Worm (Caenorhabditis elegans): ENCODE data around the gene age-1.

age-1 gene

DNA sequence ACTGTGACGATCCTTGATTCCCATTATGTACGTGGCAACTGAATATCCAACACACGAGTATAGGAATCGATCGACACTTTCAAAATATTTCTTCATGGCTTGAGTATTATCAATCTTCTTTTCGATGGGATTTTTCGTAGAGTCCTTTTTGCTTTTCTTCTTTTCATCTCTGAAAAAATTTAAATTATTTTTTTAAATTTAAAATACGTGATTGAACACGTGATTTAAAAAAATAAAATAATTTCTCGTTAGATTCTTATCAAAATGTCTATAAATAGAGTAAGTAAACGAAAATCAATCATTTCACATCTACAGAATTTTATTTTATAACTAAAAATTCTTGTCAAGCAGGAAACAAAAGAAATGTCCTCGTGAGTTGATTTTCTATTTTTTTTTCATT, 5.6 kb downstream of the age-1 start, which contains the start of gene Y62F5A.10:
Gene Y62F5A.10 (plus strand): TSS at position 301 of the 400 bp plus-strand sequence.
- TF ChIP-seq elt-3 (tag; optimal IDR thresholded peaks at IDR 0.05), result no peak
- no peak for TF ChIP-seq unc-39 (tag; optimal IDR thresholded peaks at IDR 0.05)
- no peak for TF ChIP-seq ztf-11 (tag; optimal IDR thresholded peaks at IDR 0.05)
- no peak for TF ChIP-seq unc-62 (GFP tag; optimal IDR thresholded peaks at IDR 0.05)
- TF ChIP-seq nhr-2 (tag; optimal IDR thresholded peaks at IDR 0.05), result no peak
- TF ChIP-seq tbx-8 (GFP tag; optimal IDR thresholded peaks at IDR 0.05), result no peak
- no peak for TF ChIP-seq ces-1 (GFP tag; optimal IDR thresholded peaks at IDR 0.05)
- TF ChIP-seq zip-8 (tag; optimal IDR thresholded peaks at IDR 0.05), result no peak
- no peak for TF ChIP-seq nhr-237 (tag; optimal IDR thresholded peaks at IDR 0.05)
- TF ChIP-seq ham-2 (GFP tag; optimal IDR thresholded peaks at IDR 0.05), result no peak

- TF ChIP-seq snpc-4 (tag; optimal IDR thresholded peaks at IDR 0.05) (no peak), unc-120 (tag; optimal IDR thresholded peaks at IDR 0.05; ENCODE audit: poor library complexity, severe bottlenecking) (no peak), mep-1 (tag; optimal IDR thresholded peaks at IDR 0.05) (no peak), lin-13 (tag; optimal IDR thresholded peaks at IDR 0.05) (no peak), blmp-1 (tag; optimal IDR thresholded peaks at IDR 0.05) (no peak), cnd-1 (tag; optimal IDR thresholded peaks at IDR 0.05) (no peak), mls-2 (tag; optimal IDR thresholded peaks at IDR 0.05) (no peak), mab-5 (tag; optimal IDR thresholded peaks at IDR 0.05) (no peak), ham-2 (GFP tag; optimal IDR thresholded peaks at IDR 0.05) (no peak), nhr-237 (tag; optimal IDR thresholded peaks at IDR 0.05) (no peak), nhr-2 (tag; optimal IDR thresholded peaks at IDR 0.05) (no peak), nhr-12 (tag; optimal IDR thresholded peaks at IDR 0.05) (no peak), flh-1 (GFP tag; optimal IDR thresholded peaks at IDR 0.05) (no peak)
Measured at ce11 chrII:11518184-11518583, 8.7 kb downstream of the age-1 start, which contains the start of gene B0334.10. Gene B0334.10 (plus strand): TSS chrII:11518484.

DNA sequence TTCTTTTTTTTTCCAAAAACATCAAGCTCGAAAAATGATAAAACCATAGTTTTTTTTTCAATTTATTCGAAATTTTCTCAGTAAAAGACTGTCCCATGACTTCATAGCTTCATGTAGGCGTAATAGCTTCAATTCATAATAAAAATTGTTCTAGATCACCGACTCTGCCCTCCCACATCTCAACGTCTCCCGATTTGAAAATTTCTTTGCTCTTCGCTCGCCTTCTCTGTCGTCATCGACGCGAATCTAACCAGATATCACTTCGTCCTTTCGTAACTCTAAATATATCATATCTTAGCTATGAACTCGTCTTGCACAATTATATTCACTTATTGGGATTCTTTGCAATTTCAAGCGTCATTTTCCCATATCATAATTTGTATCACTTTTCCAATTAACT, 12.1 kb downstream of the age-1 start, which contains the start of gene srh-44:
Gene srh-44 (plus strand): TSS at position 301 of the 400 bp plus-strand sequence.
- TF ChIP-seq ces-1 (GFP tag; optimal IDR thresholded peaks at IDR 0.05) (no peak), mab-5 (tag; optimal IDR thresholded peaks at IDR 0.05) (no peak), ham-2 (GFP tag; optimal IDR thresholded peaks at IDR 0.05) (no peak), unc-62 (GFP tag; optimal IDR thresholded peaks at IDR 0.05) (no peak), elt-1 (tag; optimal IDR thresholded peaks at IDR 0.05; ENCODE audit: borderline replicate concordance, insufficient read depth) (no peak), ceh-83 (GFP tag; optimal IDR thresholded peaks at IDR 0.05) (no peak), lin-32 (GFP tag; optimal IDR thresholded peaks at IDR 0.05) (no peak), nhr-12 (tag; optimal IDR thresholded peaks at IDR 0.05) (no peak), unc-39 (tag; optimal IDR thresholded peaks at IDR 0.05) (no peak), lsy-2 (tag; optimal IDR thresholded peaks at IDR 0.05) (no peak), sptf-1 (tag; optimal IDR thresholded peaks at IDR 0.05) (no peak), bed-3 (GFP tag; optimal IDR thresholded peaks at IDR 0.05) (no peak), unc-120 (tag; optimal IDR thresholded peaks at IDR 0.05; ENCODE audit: poor library complexity, severe bottlenecking) (no peak)

ce11 chrII:11512921-11513320, 13.9 kb downstream of the age-1 start:
- TF ChIP-seq snpc-4 (tag; optimal IDR thresholded peaks at IDR 0.05) (no peak), bed-3 (GFP tag; optimal IDR thresholded peaks at IDR 0.05) (no peak), pha-4 (tag; optimal IDR thresholded peaks at IDR 0.05) (no peak), unc-62 (GFP tag; optimal IDR thresholded peaks at IDR 0.05) (no peak), tbx-8 (GFP tag; optimal IDR thresholded peaks at IDR 0.05) (no peak), lin-32 (GFP tag; optimal IDR thresholded peaks at IDR 0.05) (no peak), ceh-83 (GFP tag; optimal IDR thresholded peaks at IDR 0.05) (no peak), lsy-2 (tag; optimal IDR thresholded peaks at IDR 0.05) (no peak)

- TF ChIP-seq unc-120 (tag; optimal IDR thresholded peaks at IDR 0.05; ENCODE audit: poor library complexity, severe bottlenecking), result no peak
- TF ChIP-seq elt-1 (tag; optimal IDR thresholded peaks at IDR 0.05; ENCODE audit: borderline replicate concordance, insufficient read depth), result no peak
- no peak for TF ChIP-seq unc-39 (tag; optimal IDR thresholded peaks at IDR 0.05)
- TF ChIP-seq pha-4 (tag; optimal IDR thresholded peaks at IDR 0.05), result no peak
- no peak for TF ChIP-seq nhr-28 (tag; optimal IDR thresholded peaks at IDR 0.05)
- no peak for TF ChIP-seq mab-5 (tag; optimal IDR thresholded peaks at IDR 0.05)
- TF ChIP-seq ces-1 (GFP tag; optimal IDR thresholded peaks at IDR 0.05), result no peak
- no peak for TF ChIP-seq sem-2 (GFP tag; optimal IDR thresholded peaks at IDR 0.05)
- TF ChIP-seq blmp-1 (tag; optimal IDR thresholded peaks at IDR 0.05), result no peak
- no peak for TF ChIP-seq M03D4.4 (tag; optimal IDR thresholded peaks at IDR 0.05)
- no peak for TF ChIP-seq sptf-1 (tag; optimal IDR thresholded peaks at IDR 0.05)
- TF ChIP-seq ceh-83 (GFP tag; optimal IDR thresholded peaks at IDR 0.05), result no peak
- TF ChIP-seq snpc-4 (tag; optimal IDR thresholded peaks at IDR 0.05), result no peak
- TF ChIP-seq ham-2 (GFP tag; optimal IDR thresholded peaks at IDR 0.05), result no peak
- TF ChIP-seq nhr-76 (tag; optimal IDR thresholded peaks at IDR 0.05), result no peak
Measured at ce11 chrII:11510373-11510772, 16.5 kb downstream of the age-1 start, which contains the start of gene npr-41. Gene npr-41 (plus strand): TSS chrII:11510673.

All from whole organism, mixed stage, embryonic.